Worm (Caenorhabditis elegans): Measurements from ENCODE around the gene srh-36.
A peak's percentile ranks its signal among the peaks of the same experiment; 100 is the strongest.

Gene srh-36

DNA sequence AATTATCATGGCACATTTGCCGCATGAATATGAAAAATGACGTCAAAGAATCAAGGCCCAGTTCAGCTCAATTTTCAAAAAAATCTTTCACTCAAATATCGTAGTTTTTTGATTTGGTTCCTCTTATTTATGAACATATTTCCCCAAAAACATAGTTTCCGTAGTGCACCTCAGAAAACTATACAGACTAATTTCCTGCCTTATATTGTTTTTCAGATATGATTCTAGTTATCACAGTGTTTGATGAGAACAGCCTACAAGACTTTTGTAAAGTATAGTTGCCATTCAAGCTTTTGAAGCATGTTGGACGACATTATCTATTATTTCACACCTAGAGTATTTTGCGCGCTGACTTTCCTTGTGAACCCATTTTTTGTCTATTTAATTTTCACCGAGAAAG lies 11.2 kb upstream of the srh-36 start, which contains the start of gene srj-50:
srj-50 (plus strand) TSS at position 301 of the 400 bp plus-strand sequence.
- TF ChIP-seq F23B12.7 (tag; optimal IDR thresholded peaks at IDR 0.05; ENCODE audit: insufficient read depth): no peak
- TF ChIP-seq sdz-38 (tag; optimal IDR thresholded peaks at IDR 0.05): no peak
- TF ChIP-seq Y79H2A.3 (GFP tag; conservative IDR thresholded peaks at IDR 0.05): no peak
- no peak for TF ChIP-seq mel-28 (tag; optimal IDR thresholded peaks at IDR 0.05; ENCODE audit: borderline replicate concordance)
- TF ChIP-seq ceh-100 (GFP tag; IDR thresholded peaks at IDR 0.05): no peak
- TF ChIP-seq nfyb-1 (GFP tag; IDR thresholded peaks at IDR 0.05): no peak
- TF ChIP-seq nhr-80 (tag; optimal IDR thresholded peaks at IDR 0.05): no peak
- TF ChIP-seq xnd-1 (tag; optimal IDR thresholded peaks at IDR 0.05): no peak
- TF ChIP-seq F57A8.1 (GFP tag; optimal IDR thresholded peaks at IDR 0.05): no peak
- TF ChIP-seq nfya-1 (tag; optimal IDR thresholded peaks at IDR 0.05; ENCODE audit: borderline replicate concordance, insufficient read depth): no peak
- TF ChIP-seq F10E7.11 (tag; optimal IDR thresholded peaks at IDR 0.05): no peak
- no peak for TF ChIP-seq nhr-27 (tag; optimal IDR thresholded peaks at IDR 0.05)
- TF ChIP-seq egl-44 (GFP tag; IDR thresholded peaks at IDR 0.05): no peak
- no peak for TF ChIP-seq chd-7 (tag; optimal IDR thresholded peaks at IDR 0.05)
- TF ChIP-seq him-1 (tag; optimal IDR thresholded peaks at IDR 0.05): no peak
- TF ChIP-seq Y53G8AR.9 (GFP tag; conservative IDR thresholded peaks at IDR 0.05): no peak
- TF ChIP-seq snpc-3.4 (tag; optimal IDR thresholded peaks at IDR 0.05): no peak
- no peak for TF ChIP-seq lin-35 (GFP tag; optimal IDR thresholded peaks at IDR 0.05)

DNA sequence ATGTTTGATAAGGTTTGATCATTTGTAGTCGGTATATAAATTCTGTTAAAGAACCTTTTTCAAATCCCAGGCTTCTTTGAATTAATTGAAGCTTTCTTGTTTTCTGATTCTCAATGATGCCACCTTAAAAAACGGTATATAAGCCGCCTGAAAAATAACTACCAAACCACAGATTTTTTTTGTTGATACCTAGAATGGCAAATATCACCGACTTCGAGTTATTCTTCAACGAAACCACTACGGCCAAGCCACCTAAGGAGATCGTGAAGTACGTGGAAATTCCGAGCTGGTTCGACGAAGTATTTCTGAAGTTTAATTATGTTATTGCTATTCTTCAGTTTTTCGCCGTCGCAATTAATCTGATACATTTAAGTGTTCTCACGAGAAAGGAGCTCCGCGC lies 9.3 kb upstream of the srh-36 start, which contains the start of gene srw-2:
srw-2 (plus strand) TSS at position 62 of the 400 bp plus-strand sequence.
- TF ChIP-seq F57A8.1 (GFP tag; optimal IDR thresholded peaks at IDR 0.05) (no peak), let-526 (GFP tag; IDR thresholded peaks at IDR 0.05) (no peak), lir-1 (GFP tag; conservative IDR thresholded peaks at IDR 0.05) (no peak), ceh-27 (GFP tag; optimal IDR thresholded peaks at IDR 0.05) (no peak), nfya-1 (tag; optimal IDR thresholded peaks at IDR 0.05; ENCODE audit: borderline replicate concordance, insufficient read depth) (no peak), athp-1 (tag; optimal IDR thresholded peaks at IDR 0.05) (no peak), nhr-179 (tag; optimal IDR thresholded peaks at IDR 0.05) (no peak), nfyb-1 (GFP tag; IDR thresholded peaks at IDR 0.05) (no peak), F49E8.2 (tag; optimal IDR thresholded peaks at IDR 0.05; ENCODE audit: insufficient read depth) (no peak), lsl-1 (GFP tag; optimal IDR thresholded peaks at IDR 0.05) (no peak), madf-10 (tag; optimal IDR thresholded peaks at IDR 0.05) (no peak), F23B12.7 (tag; optimal IDR thresholded peaks at IDR 0.05; ENCODE audit: insufficient read depth) (no peak), ceh-40 (GFP tag; IDR thresholded peaks at IDR 0.05) (no peak), Y53G8AR.9 (GFP tag; conservative IDR thresholded peaks at IDR 0.05) (no peak), F57C9.4 (tag; optimal IDR thresholded peaks at IDR 0.05) (no peak), ztf-3 (GFP tag; optimal IDR thresholded peaks at IDR 0.05) (no peak), lin-54 (GFP tag; optimal IDR thresholded peaks at IDR 0.05) (no peak), pha-4 (tag; optimal IDR thresholded peaks at IDR 0.05) (no peak)

- TF ChIP-seq lsy-27 (tag; optimal IDR thresholded peaks at IDR 0.05; ENCODE audit: borderline replicate concordance, insufficient read depth) (no peak), attf-6 (GFP tag; IDR thresholded peaks at IDR 0.05) (no peak), nhr-179 (tag; optimal IDR thresholded peaks at IDR 0.05) (no peak), hmg-1.2 (GFP tag; IDR thresholded peaks at IDR 0.05) (peak; percentile 98), chd-7 (tag; optimal IDR thresholded peaks at IDR 0.05) (no peak)
Observed at ce11 chrV:2826815-2827214, 5.3 kb upstream of the srh-36 start, which contains the start of gene T03D3.5. Gene T03D3.5 (minus strand): TSS chrV:2826835.

Measured in whole organism, young adult.